Fruit fly (Drosophila melanogaster) whole organism, embryonic: Measurements from ENCODE around the gene CG43999.
A peak's percentile ranks its signal among the peaks of the same experiment; 100 is the strongest.

Experiments
- B-H2 ChIP-seq: fragments of 200-800 bp; sonication (Bioruptor generic); optimal IDR thresholded peaks from 2 replicates; lab custom pipeline; 2018; ENCODE audit warnings: missing biosample characterization, mild to moderate bottlenecking, missing genetic modification characterization
- CG10267 ChIP-seq: fragments of 200-800 bp; sonication (Bioruptor generic); optimal IDR thresholded peaks from 2 replicates; lab custom pipeline; 2018; ENCODE audit warnings: missing biosample characterization, mild to moderate bottlenecking, missing genetic modification characterization, moderate library complexity
- CG10321 ChIP-seq: fragments of 200-800 bp; sonication (Bioruptor generic); IDR thresholded peaks from 2 replicates; pipeline ENCODE4 v1.3.6; 2022; ENCODE audit warnings: missing biosample characterization, missing genetic modification characterization
- CG10543 ChIP-seq: fragments of 200-800 bp; sonication (Bioruptor generic); optimal IDR thresholded peaks from 3 replicates; lab custom pipeline; 2017; ENCODE audit warnings: missing biosample characterization, mild to moderate bottlenecking, missing genetic modification characterization, moderate library complexity
- CG10654 ChIP-seq: fragments of 200-800 bp; sonication (Bioruptor generic); optimal IDR thresholded peaks from 2 replicates; lab custom pipeline; 2016; ENCODE audit warnings: missing biosample characterization, missing genetic modification characterization
- CG11085 ChIP-seq: fragments of 200-800 bp; sonication (Bioruptor generic); IDR thresholded peaks from 2 replicates; pipeline ENCODE4 v1.3.6; 2022; ENCODE audit warnings: missing biosample characterization, missing genetic modification characterization
- CG11247 ChIP-seq: fragments of 200-800 bp; sonication (Bioruptor generic); IDR thresholded peaks from 2 replicates; pipeline ENCODE4 v1.3.6; 2022; ENCODE audit warnings: missing biosample characterization, missing genetic modification characterization
- CG12744 ChIP-seq: fragments of 200-800 bp; sonication (Bioruptor generic); optimal IDR thresholded peaks from 2 replicates; lab custom pipeline; 2016; ENCODE audit warnings: missing biosample characterization, missing genetic modification characterization
- CG1529 ChIP-seq: fragments of 200-800 bp; sonication (Bioruptor generic); optimal IDR thresholded peaks from 3 replicates; lab custom pipeline; 2018; ENCODE audit warnings: missing biosample characterization, missing genetic modification characterization
- CG18476 ChIP-seq: fragments of 200-800 bp; sonication (Bioruptor generic); optimal IDR thresholded peaks from 2 replicates; lab custom pipeline; 2016; ENCODE audit warnings: missing biosample characterization, mild to moderate bottlenecking, missing genetic modification characterization
- CG30020 ChIP-seq: fragments of 200-800 bp; optimal IDR thresholded peaks from 2 replicates; lab custom pipeline; 2019; ENCODE audit warnings: missing biosample characterization, mild to moderate bottlenecking, missing genetic modification characterization, moderate library complexity
- CG4617 ChIP-seq: fragments of 200-800 bp; sonication (Bioruptor generic); optimal IDR thresholded peaks from 3 replicates; lab custom pipeline; 2016; ENCODE audit warnings: missing biosample characterization, missing genetic modification characterization, borderline replicate concordance
- CG6654 ChIP-seq: fragments of 200-800 bp; sonication (Bioruptor generic); optimal IDR thresholded peaks from 2 replicates; lab custom pipeline; 2017; ENCODE audit warnings: missing biosample characterization, mild to moderate bottlenecking, missing genetic modification characterization
- CG7786 ChIP-seq: fragments of 200-800 bp; sonication (Bioruptor generic); optimal IDR thresholded peaks from 2 replicates; lab custom pipeline; 2016; ENCODE audit warnings: missing biosample characterization, missing genetic modification characterization
- CG8089 ChIP-seq: fragments of 200-800 bp; sonication (Bioruptor generic); optimal IDR thresholded peaks from 3 replicates; lab custom pipeline; 2016; ENCODE audit warnings: missing biosample characterization, missing genetic modification characterization
- CG8281 ChIP-seq: fragments of 200-800 bp; sonication (Bioruptor generic); optimal IDR thresholded peaks from 2 replicates; lab custom pipeline; 2018; ENCODE audit warnings: missing biosample characterization, mild to moderate bottlenecking, missing genetic modification characterization, moderate library complexity
- CG9817 ChIP-seq: fragments of 200-800 bp; sonication (Bioruptor generic); optimal IDR thresholded peaks from 2 replicates; lab custom pipeline; 2018; ENCODE audit warnings: missing biosample characterization, mild to moderate bottlenecking, missing genetic modification characterization, moderate library complexity
- Camta ChIP-seq: fragments of 200-800 bp; sonication (Bioruptor generic); optimal IDR thresholded peaks from 2 replicates; lab custom pipeline; 2016; ENCODE audit warnings: missing biosample characterization, missing genetic modification characterization
- Chrac-16 ChIP-seq: fragments of 200-800 bp; sonication (Bioruptor generic); optimal IDR thresholded peaks from 3 replicates; lab custom pipeline; 2016; ENCODE audit warnings: missing biosample characterization, missing genetic modification characterization
- GATAe ChIP-seq: fragments of 200-800 bp; sonication (Bioruptor generic); conservative IDR thresholded peaks from 2 replicates; pipeline ENCODE4 v1.3.6; 2022; ENCODE audit warnings: missing biosample characterization, missing genetic modification characterization
- HLH54F ChIP-seq: fragments of 200-800 bp; sonication (Bioruptor generic); optimal IDR thresholded peaks from 3 replicates; lab custom pipeline; 2016; ENCODE audit warnings: missing biosample characterization, missing genetic modification characterization
- Hr51 ChIP-seq, 2 experiments: fragments of 200-800 bp; sonication (Bioruptor generic); optimal IDR thresholded peaks; 2 replicates in 1 of 2; 3 replicates in 1 of 2; lab custom pipeline; 2016 to 2018; ENCODE audit warnings: missing biosample characterization in 2 of 2, missing genetic modification characterization in 2 of 2, mild to moderate bottlenecking in 1 of 2, moderate library complexity in 1 of 2
- Lhr ChIP-seq: fragments of 200-800 bp; sonication (Bioruptor generic); optimal IDR thresholded peaks from 3 replicates; lab custom pipeline; 2017; ENCODE audit warnings: mild to moderate bottlenecking, missing biosample characterization, missing genetic modification reagents, missing genetic modification characterization
- Nf-YB ChIP-seq: fragments of 200-800 bp; sonication (Bioruptor generic); optimal IDR thresholded peaks from 3 replicates; lab custom pipeline; 2019; ENCODE audit warnings: missing biosample characterization, mild to moderate bottlenecking, missing genetic modification characterization, moderate library complexity
- Opbp ChIP-seq: fragments of 200-800 bp; sonication (Bioruptor generic); IDR thresholded peaks from 3 replicates; pipeline ENCODE4 v1.3.6; 2022; ENCODE audit warnings: missing biosample characterization, missing genetic modification characterization; ENCODE audit not compliant: partially characterized antibody
- Poxn ChIP-seq: fragments of 200-800 bp; sonication (Bioruptor generic); IDR thresholded peaks from 2 replicates; pipeline ENCODE4 v1.3.6; 2022; ENCODE audit warnings: missing biosample characterization, missing genetic modification characterization
- ato ChIP-seq: fragments of 200-800 bp; sonication (Bioruptor generic); IDR thresholded peaks from 2 replicates; pipeline ENCODE4 v1.3.6; 2022; ENCODE audit warnings: missing biosample characterization, missing genetic modification characterization; ENCODE audit not compliant: partially characterized antibody
- bbx ChIP-seq: fragments of 200-800 bp; sonication (Bioruptor generic); IDR thresholded peaks from 2 replicates; pipeline ENCODE4 v1.3.6; 2022; ENCODE audit warnings: missing biosample characterization, missing genetic modification characterization; ENCODE audit not compliant: partially characterized antibody
- btn ChIP-seq: fragments of 200-800 bp; sonication (Bioruptor generic); optimal IDR thresholded peaks from 2 replicates; lab custom pipeline; 2016; ENCODE audit warnings: missing biosample characterization, missing genetic modification characterization
- cad ChIP-seq: fragments of >200 bp; optimal IDR thresholded peaks from 2 replicates; lab custom pipeline; 2017; ENCODE audit warnings: missing biosample characterization, missing genetic modification characterization
- ci ChIP-seq: fragments of 200-800 bp; sonication (Bioruptor generic); IDR thresholded peaks from 3 replicates; pipeline ENCODE4 v1.3.6; 2022; ENCODE audit warnings: missing biosample characterization, missing genetic modification characterization
- dpn ChIP-seq, 2 experiments: fragments of 200-800 bp; sonication (Bioruptor generic); optimal IDR thresholded peaks; 3 replicates each; lab custom pipeline; 2016; ENCODE audit warnings: missing biosample characterization in 2 of 2, missing genetic modification characterization in 2 of 2
- emc ChIP-seq: fragments of 200-800 bp; sonication (Bioruptor generic); optimal IDR thresholded peaks from 2 replicates; lab custom pipeline; 2016; ENCODE audit warnings: missing biosample characterization, missing genetic modification characterization
- gcm ChIP-seq: fragments of 200-800 bp; sonication (Bioruptor generic); optimal IDR thresholded peaks from 2 replicates; lab custom pipeline; 2019; ENCODE audit warnings: missing biosample characterization, mild to moderate bottlenecking, missing genetic modification characterization, moderate library complexity
- grn ChIP-seq: fragments of 200-800 bp; sonication (Bioruptor generic); optimal IDR thresholded peaks from 3 replicates; lab custom pipeline; 2017; ENCODE audit warnings: missing biosample characterization, missing genetic modification characterization
- gsb-n ChIP-seq: fragments of 200-800 bp; sonication (Bioruptor generic); optimal IDR thresholded peaks from 3 replicates; lab custom pipeline; 2018; ENCODE audit warnings: missing biosample characterization, mild to moderate bottlenecking, missing genetic modification characterization
- jumu ChIP-seq: fragments of 200-800 bp; sonication (Bioruptor generic); optimal IDR thresholded peaks from 3 replicates; lab custom pipeline; 2016; ENCODE audit warnings: missing biosample characterization, missing genetic modification characterization
- kay ChIP-seq: fragments of 200-800 bp; sonication (Bioruptor generic); optimal IDR thresholded peaks from 2 replicates; lab custom pipeline; 2016; ENCODE audit warnings: missing biosample characterization, missing genetic modification characterization
- nerfin-1 ChIP-seq: fragments of 200-800 bp; sonication (Bioruptor generic); optimal IDR thresholded peaks from 3 replicates; lab custom pipeline; 2019; ENCODE audit warnings: missing biosample characterization, mild to moderate bottlenecking, missing genetic modification characterization, moderate library complexity
- odd ChIP-seq: fragments of 200-800 bp; sonication (Bioruptor generic); optimal IDR thresholded peaks from 2 replicates; lab custom pipeline; 2017; ENCODE audit warnings: missing biosample characterization, mild to moderate bottlenecking, missing genetic modification characterization
- otp ChIP-seq: fragments of 200-800 bp; sonication (Bioruptor generic); IDR thresholded peaks from 3 replicates; pipeline ENCODE4, ENCODE4 v1.3.6; 2022; ENCODE audit warnings: missing biosample characterization, missing genetic modification characterization
- p53 ChIP-seq: fragments of 200-800 bp; sonication (Bioruptor generic); optimal IDR thresholded peaks from 2 replicates; lab custom pipeline; 2016; ENCODE audit warnings: missing biosample characterization, missing genetic modification characterization
- pros ChIP-seq: fragments of 200-800 bp; sonication (Bioruptor generic); optimal IDR thresholded peaks from 3 replicates; lab custom pipeline; 2019; ENCODE audit warnings: missing biosample characterization, mild to moderate bottlenecking, missing genetic modification characterization, moderate library complexity
- sisA ChIP-seq: fragments of 200-800 bp; sonication (Bioruptor generic); IDR thresholded peaks from 2 replicates; pipeline ENCODE4 v1.3.6; 2022; ENCODE audit warnings: missing biosample characterization, missing genetic modification characterization
- ssp ChIP-seq: fragments of 200-800 bp; sonication (Bioruptor generic); IDR thresholded peaks from 2 replicates; pipeline ENCODE4 v1.3.6; 2022; ENCODE audit warnings: missing biosample characterization, missing genetic modification characterization
- stwl ChIP-seq: fragments of 200-800 bp; sonication (Bioruptor generic); optimal IDR thresholded peaks from 3 replicates; lab custom pipeline; 2018; ENCODE audit warnings: missing biosample characterization, mild to moderate bottlenecking, missing genetic modification characterization, moderate library complexity
- tx ChIP-seq: fragments of 200-800 bp; sonication (Bioruptor generic); optimal IDR thresholded peaks from 2 replicates; lab custom pipeline; 2016; ENCODE audit warnings: missing biosample characterization, missing genetic modification characterization
- vnd ChIP-seq: fragments of 200-800 bp; sonication (Bioruptor generic); IDR thresholded peaks from 3 replicates; pipeline ENCODE4 v1.3.6; 2022; ENCODE audit warnings: missing biosample characterization, missing genetic modification characterization; ENCODE audit not compliant: partially characterized antibody

The CG43999 gene

dm6 chr3R:23933684-23934575, 5.1 kb upstream of the CG43999 start, which contains the start of gene CG5854 (continued):
- TF ChIP-seq CG18476 (GFP tag; lab: Kevin White, UChicago) (peak; percentile 52), vnd (GFP tag; lab: Robert Waterston, UW) (no peak), tx (GFP tag; lab: Kevin White, UChicago) (peak; percentile 64), CG7786 (GFP tag; lab: Kevin White, UChicago) (peak; percentile 71), CG10654 (peak; percentile 66), kay (no peak), B-H2 (GFP tag; lab: Kevin White, UChicago) (no peak), btn (GFP tag; lab: Kevin White, UChicago) (peak; percentile 67), odd (GFP tag; lab: Kevin White, UChicago) (peak; percentile 64), CG8089 (GFP tag; lab: Kevin White, UChicago) (peak; percentile 77), CG4617 (GFP tag; lab: Kevin White, UChicago) (peak; percentile 6), CG8281 (peak; percentile 36), otp (GFP tag; lab: Robert Waterston, UW) (peak; percentile 89), CG30020 (tag; lab: Kevin White, UChicago) (peak; percentile 5), sisA (GFP tag; lab: Robert Waterston, UW) (peak; percentile 58), CG11085 (no peak), CG12744 (GFP tag; lab: Kevin White, UChicago) (peak; percentile 27), Chrac-16 (peak; percentile 64), dpn (GFP tag; optimal IDR thresholded peaks at IDR 0.05; lab: Kevin White, UChicago) (peak; percentile 54 to 85), ssp (GFP tag; lab: Robert Waterston, UW) (peak; percentile 49; the same call in 1 of the 2 replicates), CG11247 (GFP tag; lab: Robert Waterston, UW) (peak; percentile 56; the same call in 1 of the 2 replicates), Hr51 (GFP tag; optimal IDR thresholded peaks at IDR 0.05; lab: Kevin White, UChicago) (peak; percentile 57 to 78), Nf-YB (GFP tag; lab: Kevin White, UChicago) (peak; percentile 55), nerfin-1 (peak; percentile 51), bbx (GFP tag; lab: Robert Waterston, UW) (no peak; the same call in 1 of the 2 replicates), Camta (GFP tag; lab: Kevin White, UChicago) (peak; percentile 68), HLH54F (GFP tag; lab: Kevin White, UChicago) (peak; percentile 38), gsb-n (tag; lab: Kevin White, UChicago) (peak; percentile 74), ato (GFP tag; lab: Robert Waterston, UW) (no peak), stwl (tag; lab: Kevin White, UChicago) (peak; percentile 36), CG10267 (peak; percentile 39), CG6654 (peak; percentile 69), CG9817 (peak; percentile 11), p53 (GFP tag; lab: Kevin White, UChicago) (peak; percentile 6), ci (GFP tag; lab: Robert Waterston, UW) (peak; percentile 92), Poxn (GFP tag; lab: Robert Waterston, UW) (no peak), CG10543 (GFP tag; lab: Kevin White, UChicago) (peak; percentile 34), gcm (GFP tag; lab: Kevin White, UChicago) (peak; percentile 74), emc (no peak), CG10321 (peak; percentile 59), Lhr (GFP tag; lab: Kevin White, UChicago) (peak; percentile 55), CG1529 (GFP tag; lab: Kevin White, UChicago) (peak; percentile 77), jumu (GFP tag; lab: Kevin White, UChicago) (peak; percentile 5), cad (GFP tag; lab: Kevin White, UChicago) (no peak), Opbp (GFP tag; lab: Robert Waterston, UW) (0 out of 3 replicates have a peak, but pooled peaks have one; percentile 6), GATAe (no peak), grn (GFP tag; lab: Kevin White, UChicago) (peak; percentile 52), pros (GFP tag; lab: Kevin White, UChicago) (no peak)
